Worm (Caenorhabditis elegans) whole organism, L1 larva: ENCODE data around the gene ttr-52.

Experiments used
- C16A3.4 ChIP-seq: fragments of 150-350 bp; optimal IDR thresholded peaks from 2 replicates; lab custom pipeline; 2014; ENCODE audit warnings: missing biosample characterization, missing genetic modification characterization
- ces-1 ChIP-seq: fragments of 150-350 bp; optimal IDR thresholded peaks from 2 replicates; lab custom pipeline; 2014; ENCODE audit warnings: missing biosample characterization, missing genetic modification reagents, missing genetic modification characterization
- efl-3 ChIP-seq: fragments of 200-800 bp; sonication (Bioruptor generic); optimal IDR thresholded peaks from 2 replicates; lab custom pipeline; 2018; ENCODE audit warnings: mild to moderate bottlenecking, missing genetic modification characterization, missing compliant biosample characterization
- egl-27 ChIP-seq, 2 experiments: fragments of 150-350 bp in 1 of 2; sonication (generic microtip); optimal IDR thresholded peaks; 3 replicates each; lab custom pipeline; 2017 to 2018; ENCODE audit warnings: missing biosample characterization in 2 of 2, missing genetic modification characterization in 2 of 2, missing genetic modification reagents in 2 of 2
- fkh-10 ChIP-seq: sonication (generic microtip); optimal IDR thresholded peaks from 2 replicates; lab custom pipeline; 2017; ENCODE audit warnings: missing biosample characterization, missing genetic modification reagents, missing genetic modification characterization
- lin-15B ChIP-seq: fragments of 150-350 bp; sonication (generic microtip); optimal IDR thresholded peaks from 3 replicates; lab custom pipeline; 2014; ENCODE audit warnings: missing biosample characterization, missing genetic modification characterization
- nhr-237 ChIP-seq: fragments of 150-350 bp; optimal IDR thresholded peaks from 2 replicates; lab custom pipeline; 2014; ENCODE audit warnings: missing biosample characterization, missing genetic modification characterization
- nhr-71 ChIP-seq: sonication (generic microtip); optimal IDR thresholded peaks from 2 replicates; lab custom pipeline; 2016; ENCODE audit warnings: mild to moderate bottlenecking, missing genetic modification characterization, moderate library complexity, missing compliant biosample characterization
- nhr-90 ChIP-seq: sonication (generic microtip); optimal IDR thresholded peaks from 2 replicates; lab custom pipeline; 2016; ENCODE audit warnings: mild to moderate bottlenecking, missing genetic modification characterization, missing compliant biosample characterization; ENCODE audit not compliant: poor library complexity
- snpc-4 ChIP-seq: fragments of 150-350 bp; optimal IDR thresholded peaks from 2 replicates; lab custom pipeline; 2014; ENCODE audit warnings: missing biosample characterization, missing genetic modification characterization
- unc-62 ChIP-seq: fragments of 150-350 bp; optimal IDR thresholded peaks from 2 replicates; lab custom pipeline; 2014; ENCODE audit warnings: missing biosample characterization, missing genetic modification reagents, missing genetic modification characterization

DNA sequence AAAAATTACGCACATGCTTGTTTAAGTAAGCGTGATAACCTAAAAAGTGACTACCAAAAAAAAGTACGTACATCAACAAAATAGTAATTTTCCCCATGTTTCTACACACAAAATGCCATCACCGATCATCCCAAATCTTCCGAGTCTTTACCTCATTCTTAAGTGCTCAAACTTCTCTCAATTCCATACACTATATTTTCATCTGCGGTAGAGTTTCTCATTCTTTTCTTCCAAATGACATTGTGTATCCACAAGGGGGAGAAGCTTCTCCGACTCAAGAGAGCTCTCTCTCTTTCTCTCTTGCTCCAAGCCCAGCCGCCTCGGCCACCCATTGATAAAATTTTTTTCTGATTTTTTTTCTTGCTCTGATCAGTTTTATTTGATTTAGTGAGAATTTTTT, 5.0 kb downstream of the ttr-52 start, which contains the start of gene myo-6:
- TF ChIP-seq egl-27 (tag; optimal IDR thresholded peaks at IDR 0.05; lab: Kevin White, UChicago) (no peak), unc-62 (GFP tag; lab: Kevin White, UChicago) (no peak), nhr-71 (tag; lab: Kevin White, UChicago) (no peak), fkh-10 (no peak), C16A3.4 (no peak), ces-1 (no peak), efl-3 (no peak), snpc-4 (tag; lab: Kevin White, UChicago) (no peak), nhr-237 (tag; lab: Kevin White, UChicago) (no peak), nhr-90 (no peak), lin-15B (tag; lab: Kevin White, UChicago) (no peak)
